Worm (Caenorhabditis elegans) whole organism, mixed stage, embryonic: ENCODE results near the gene ttll-15.

ENCODE experiments used
- M03D4.4 ChIP-seq: sonication (generic microtip); optimal IDR thresholded peaks from 2 replicates; lab custom pipeline; 2017; ENCODE audit warnings: mild to moderate bottlenecking, missing genetic modification characterization, missing compliant biosample characterization
- bed-3 ChIP-seq: fragments of 200-800 bp; sonication (Bioruptor generic); optimal IDR thresholded peaks from 3 replicates; lab custom pipeline; 2018; ENCODE audit warnings: mild to moderate bottlenecking, missing genetic modification characterization, moderate library complexity, missing compliant biosample characterization
- blmp-1 ChIP-seq: fragments of 150-350 bp; optimal IDR thresholded peaks from 2 replicates; lab custom pipeline; 2014; ENCODE audit warnings: missing biosample characterization, missing genetic modification characterization
- ceh-39 ChIP-seq: fragments of 150-350 bp; optimal IDR thresholded peaks from 2 replicates; lab custom pipeline; 2014; ENCODE audit warnings: missing biosample characterization, missing genetic modification characterization
- ceh-43 ChIP-seq: fragments of 200-800 bp; sonication (Bioruptor generic); optimal IDR thresholded peaks from 2 replicates; lab custom pipeline; 2018; ENCODE audit warnings: mild to moderate bottlenecking, missing genetic modification characterization, moderate library complexity, missing compliant biosample characterization
- ceh-83 ChIP-seq: fragments of 200-800 bp; sonication (Bioruptor generic); optimal IDR thresholded peaks from 2 replicates; lab custom pipeline; 2018; ENCODE audit warnings: mild to moderate bottlenecking, missing genetic modification characterization, missing compliant biosample characterization
- ces-1 ChIP-seq: fragments of 150-350 bp; optimal IDR thresholded peaks from 2 replicates; lab custom pipeline; 2014; ENCODE audit warnings: missing biosample characterization, missing genetic modification reagents, missing genetic modification characterization
- cnd-1 ChIP-seq: fragments of 200-800 bp; sonication (Bioruptor generic); optimal IDR thresholded peaks from 2 replicates; lab custom pipeline; 2018; ENCODE audit warnings: mild to moderate bottlenecking, missing genetic modification characterization, missing compliant biosample characterization
- drap-1 ChIP-seq: fragments of 200-800 bp; sonication (Bioruptor generic); optimal IDR thresholded peaks from 3 replicates; lab custom pipeline; 2018; ENCODE audit warnings: mild to moderate bottlenecking, missing genetic modification characterization, missing compliant biosample characterization
- elt-3 ChIP-seq: fragments of 150-350 bp; optimal IDR thresholded peaks from 2 replicates; lab custom pipeline; 2014; ENCODE audit warnings: missing biosample characterization, missing genetic modification characterization
- ham-2 ChIP-seq: fragments of 200-800 bp; sonication (Bioruptor generic); optimal IDR thresholded peaks from 2 replicates; lab custom pipeline; 2018; ENCODE audit warnings: mild to moderate bottlenecking, missing genetic modification characterization, missing compliant biosample characterization
- hlh-1 ChIP-seq: fragments of 150-350 bp; optimal IDR thresholded peaks from 2 replicates; lab custom pipeline; 2014; ENCODE audit warnings: missing biosample characterization, missing genetic modification reagents, missing genetic modification characterization
- lin-13 ChIP-seq: fragments of 150-350 bp; optimal IDR thresholded peaks from 2 replicates; lab custom pipeline; 2014; ENCODE audit warnings: missing biosample characterization, missing genetic modification characterization
- lin-32 ChIP-seq: fragments of 200-800 bp; sonication (Bioruptor generic); optimal IDR thresholded peaks from 2 replicates; lab custom pipeline; 2018; ENCODE audit warnings: mild to moderate bottlenecking, missing genetic modification characterization, missing compliant biosample characterization
- lsy-2 ChIP-seq: fragments of 150-350 bp; optimal IDR thresholded peaks from 2 replicates; lab custom pipeline; 2014; ENCODE audit warnings: missing biosample characterization, missing genetic modification characterization
- mab-5 ChIP-seq: fragments of 150-350 bp; optimal IDR thresholded peaks from 2 replicates; lab custom pipeline; 2014; ENCODE audit warnings: missing biosample characterization, missing genetic modification characterization
- mep-1 ChIP-seq: fragments of 150-350 bp; optimal IDR thresholded peaks from 2 replicates; lab custom pipeline; 2017; ENCODE audit warnings: missing biosample characterization, missing genetic modification reagents, missing genetic modification characterization, inconsistent platforms
- mls-2 ChIP-seq: sonication (generic microtip); optimal IDR thresholded peaks from 2 replicates; lab custom pipeline; 2016; ENCODE audit warnings: mild to moderate bottlenecking, missing genetic modification characterization, moderate library complexity, missing compliant biosample characterization
- nhr-12 ChIP-seq: fragments of 150-350 bp; optimal IDR thresholded peaks from 2 replicates; lab custom pipeline; 2014; ENCODE audit warnings: missing biosample characterization, missing genetic modification characterization
- nhr-2 ChIP-seq: fragments of 150-350 bp; optimal IDR thresholded peaks from 2 replicates; lab custom pipeline; 2014; ENCODE audit warnings: missing biosample characterization, missing genetic modification characterization
- nhr-237 ChIP-seq: fragments of 150-350 bp; optimal IDR thresholded peaks from 2 replicates; lab custom pipeline; 2014; ENCODE audit warnings: missing biosample characterization, missing genetic modification characterization
- nhr-28 ChIP-seq: fragments of 150-350 bp; optimal IDR thresholded peaks from 2 replicates; lab custom pipeline; 2014; ENCODE audit warnings: missing biosample characterization, missing genetic modification characterization
- nhr-76 ChIP-seq: sonication (generic microtip); optimal IDR thresholded peaks from 2 replicates; lab custom pipeline; 2017; ENCODE audit warnings: missing biosample characterization, missing genetic modification characterization
- pha-4 ChIP-seq: fragments of 150-350 bp; optimal IDR thresholded peaks from 2 replicates; lab custom pipeline; 2018; ENCODE audit warnings: missing biosample characterization, missing genetic modification reagents, missing genetic modification characterization
- sem-2 ChIP-seq: fragments of 200-800 bp; sonication (Bioruptor generic); optimal IDR thresholded peaks from 2 replicates; lab custom pipeline; 2018; ENCODE audit warnings: mild to moderate bottlenecking, missing genetic modification characterization, missing compliant biosample characterization
- sptf-1 ChIP-seq: sonication (generic microtip); optimal IDR thresholded peaks from 2 replicates; lab custom pipeline; 2017; ENCODE audit warnings: mild to moderate bottlenecking, missing genetic modification characterization, moderate library complexity, missing compliant biosample characterization
- tbx-8 ChIP-seq: fragments of 200-800 bp; sonication (Bioruptor generic); optimal IDR thresholded peaks from 2 replicates; lab custom pipeline; 2018; ENCODE audit warnings: mild to moderate bottlenecking, missing genetic modification characterization, moderate library complexity, missing compliant biosample characterization
- unc-120 ChIP-seq: sonication (generic microtip); optimal IDR thresholded peaks from 2 replicates; lab custom pipeline; 2017; ENCODE audit warnings: missing genetic modification characterization, missing compliant biosample characterization; ENCODE audit not compliant: poor library complexity, severe bottlenecking
- zip-8 ChIP-seq: fragments of 150-350 bp; optimal IDR thresholded peaks from 2 replicates; lab custom pipeline; 2014; ENCODE audit warnings: missing biosample characterization, missing genetic modification characterization
- ztf-11 ChIP-seq: fragments of 150-350 bp; optimal IDR thresholded peaks from 2 replicates; lab custom pipeline; 2014; ENCODE audit warnings: missing biosample characterization, missing genetic modification characterization

ttll-15 gene

ce11 chrV:10371177-10371576 is 12.8 kb downstream of the ttll-15 start:
- TF ChIP-seq sptf-1 (tag; lab: Kevin White, UChicago) (no peak), ceh-43 (GFP tag; lab: Kevin White, UChicago) (no peak), hlh-1 (tag; lab: Kevin White, UChicago) (no peak), pha-4 (tag; lab: Kevin White, UChicago) (no peak), ces-1 (GFP tag; lab: Kevin White, UChicago) (no peak), M03D4.4 (tag; lab: Kevin White, UChicago) (no peak), elt-3 (tag; lab: Kevin White, UChicago) (no peak), mab-5 (no peak), sem-2 (GFP tag; lab: Kevin White, UChicago) (no peak), lin-13 (tag; lab: Kevin White, UChicago) (no peak), cnd-1 (tag; lab: Kevin White, UChicago) (no peak), ceh-39 (tag; lab: Kevin White, UChicago) (no peak), nhr-12 (tag; lab: Kevin White, UChicago) (no peak)

- TF ChIP-seq nhr-28 (tag; lab: Kevin White, UChicago): no peak
- no peak for TF ChIP-seq blmp-1 (tag; lab: Kevin White, UChicago)
- TF ChIP-seq zip-8 (tag; lab: Kevin White, UChicago): no peak
- no peak for TF ChIP-seq elt-3 (tag; lab: Kevin White, UChicago)
- TF ChIP-seq ceh-39 (tag; lab: Kevin White, UChicago): no peak
Measured at ce11 chrV:10371951-10372350, 13.6 kb downstream of the ttll-15 start, which contains the start of gene ugt-49. Gene ugt-49 (plus strand): TSS chrV:10372321.

- no peak for TF ChIP-seq elt-3 (tag; lab: Kevin White, UChicago)
- TF ChIP-seq sptf-1 (tag; lab: Kevin White, UChicago): no peak
- no peak for TF ChIP-seq nhr-237 (tag; lab: Kevin White, UChicago)
- no peak for TF ChIP-seq lin-13 (tag; lab: Kevin White, UChicago)
- TF ChIP-seq mep-1 (tag; lab: Kevin White, UChicago): no peak
- no peak for TF ChIP-seq cnd-1 (tag; lab: Kevin White, UChicago)
- TF ChIP-seq ceh-39 (tag; lab: Kevin White, UChicago): no peak
- TF ChIP-seq nhr-28 (tag; lab: Kevin White, UChicago): no peak
- no peak for TF ChIP-seq unc-120 (tag; lab: Kevin White, UChicago)
- no peak for TF ChIP-seq bed-3 (GFP tag; lab: Kevin White, UChicago)
- TF ChIP-seq lsy-2 (tag; lab: Kevin White, UChicago): no peak
- no peak for TF ChIP-seq pha-4 (tag; lab: Kevin White, UChicago)
Measured at ce11 chrV:10379293-10379692, 21.0 kb downstream of the ttll-15 start, which contains the start of gene AC3.12. Gene AC3.12 (minus strand): TSS chrV:10379393.

ce11 chrV:10379761-10380160 is 21.4 kb downstream of the ttll-15 start:
- TF ChIP-seq ceh-43 (GFP tag; lab: Kevin White, UChicago) (no peak), tbx-8 (GFP tag; lab: Kevin White, UChicago) (no peak), ces-1 (GFP tag; lab: Kevin White, UChicago) (no peak), ceh-83 (GFP tag; lab: Kevin White, UChicago) (no peak), nhr-28 (tag; lab: Kevin White, UChicago) (no peak), ham-2 (GFP tag; lab: Kevin White, UChicago) (no peak), hlh-1 (tag; lab: Kevin White, UChicago) (no peak), drap-1 (GFP tag; lab: Kevin White, UChicago) (no peak), cnd-1 (tag; lab: Kevin White, UChicago) (no peak), ceh-39 (tag; lab: Kevin White, UChicago) (no peak), sem-2 (GFP tag; lab: Kevin White, UChicago) (no peak), nhr-2 (tag; lab: Kevin White, UChicago) (no peak), zip-8 (tag; lab: Kevin White, UChicago) (no peak), elt-3 (tag; lab: Kevin White, UChicago) (no peak), bed-3 (GFP tag; lab: Kevin White, UChicago) (no peak), mep-1 (tag; lab: Kevin White, UChicago) (no peak), lin-13 (tag; lab: Kevin White, UChicago) (no peak), nhr-76 (tag; lab: Kevin White, UChicago) (no peak), mls-2 (no peak), ztf-11 (no peak)

- TF ChIP-seq lin-32 (no peak), nhr-76 (tag; lab: Kevin White, UChicago) (no peak)
Measured at ce11 chrV:10381726-10382125, 23.4 kb downstream of the ttll-15 start, which contains the start of gene abu-1. Gene abu-1 (minus strand): TSS chrV:10381826.
